Fruit fly (Drosophila melanogaster): ENCODE measurements around the gene CG13654.

DNA sequence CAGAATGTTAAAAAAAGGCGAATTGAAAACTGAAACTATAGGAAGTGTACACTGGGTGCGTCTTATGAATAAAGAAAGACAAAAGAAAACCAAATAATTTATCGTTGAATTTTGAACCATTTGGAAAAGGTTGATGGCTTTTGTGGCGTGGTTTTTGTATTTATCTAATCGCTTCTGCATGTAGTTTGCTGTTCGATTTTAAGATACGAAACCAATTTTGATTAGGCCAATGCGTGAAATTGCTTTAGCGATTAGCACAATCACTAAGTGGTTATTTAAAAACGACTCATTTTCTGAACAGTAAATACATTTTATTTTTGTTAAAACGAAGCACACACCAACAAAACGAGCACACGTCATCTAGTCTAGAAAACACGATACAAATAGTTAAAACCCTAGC lies 61.1 kb downstream of the CG13654 start:
- TF ChIP-seq CG8478 (optimal IDR thresholded peaks at IDR 0.05) (no peak), CTCF (optimal IDR thresholded peaks at IDR 0.05) (no peak)

Measured in S2 (cell line).